Worm (Caenorhabditis elegans): ENCODE data around the gene rps-14.

- TF ChIP-seq nhr-28 (tag; optimal IDR thresholded peaks at IDR 0.05) (no peak), nhr-76 (tag; optimal IDR thresholded peaks at IDR 0.05) (no peak), pha-4 (tag; optimal IDR thresholded peaks at IDR 0.05) (no peak), snpc-4 (tag; optimal IDR thresholded peaks at IDR 0.05) (no peak), lsy-2 (tag; optimal IDR thresholded peaks at IDR 0.05) (no peak), hlh-1 (tag; optimal IDR thresholded peaks at IDR 0.05) (no peak), zip-8 (tag; optimal IDR thresholded peaks at IDR 0.05) (no peak)
Observed at ce11 chrIII:7140228-7140710, 39.1 kb downstream of the rps-14 start.

Measured in whole organism, mixed stage, embryonic.